ENCODE assay signal across 3 fruit fly cellular contexts in the genomic region with DNA sequence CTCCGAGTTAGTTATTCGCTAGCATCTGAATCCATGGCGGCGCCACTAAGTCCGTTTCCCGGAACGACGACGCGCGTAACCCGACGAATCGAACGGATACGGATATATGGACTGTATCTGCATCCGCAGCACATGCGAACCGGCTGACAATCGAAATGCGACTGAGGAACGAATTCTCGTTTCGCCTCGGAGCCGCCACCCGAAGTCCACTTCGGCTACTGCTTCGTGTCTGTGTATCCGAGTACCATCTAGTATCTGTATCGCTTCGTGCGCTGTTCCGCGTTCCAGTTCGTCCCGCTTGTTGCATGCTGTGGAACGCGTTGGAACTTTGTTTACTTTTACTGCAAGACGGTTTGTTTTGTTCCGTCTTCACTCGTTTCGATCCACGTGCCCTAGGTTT.
TF ChIP-seq lines count a peak whose summit lies in the region.

A gene (minus strand): TSS at position 167 of the 400 bp plus-strand sequence.

TF ChIP-seq in whole organism, embryonic, 481 proteins besides CTCF, POLR2A, EP300 and RAD21 (continued from another document and continues in another):
- TF ChIP-seq CG4282 (GFP tag; optimal IDR thresholded peaks at IDR 0.05; lab: Kevin White, UChicago): peak; percentile 12
- peak; percentile 50 for TF ChIP-seq CG6813 (GFP tag; optimal IDR thresholded peaks at IDR 0.05; lab: Kevin White, UChicago)
- peak; percentile 56; the same call in 2 of the 3 replicates for TF ChIP-seq so (GFP tag; IDR thresholded peaks at IDR 0.05; lab: Robert Waterston, UW)
- peak; percentile 92 for TF ChIP-seq CG12769 (tag; optimal IDR thresholded peaks at IDR 0.05; lab: Kevin White, UChicago)
- TF ChIP-seq Sox100B (GFP tag; optimal IDR thresholded peaks at IDR 0.05; lab: Kevin White, UChicago): no peak
- peak; percentile 58 for TF ChIP-seq CG33213 (GFP tag; optimal IDR thresholded peaks at IDR 0.05; lab: Kevin White, UChicago)
- no peak for TF ChIP-seq Poxn (GFP tag; IDR thresholded peaks at IDR 0.05; lab: Robert Waterston, UW)
- peak in 1 of 2 experiments; percentile 48 for TF ChIP-seq insv (GFP tag; optimal IDR thresholded peaks at IDR 0.05; lab: Kevin White, UChicago)
- no peak for TF ChIP-seq lmd (GFP tag; IDR thresholded peaks at IDR 0.05; lab: Robert Waterston, UW)
- TF ChIP-seq sd (tag; optimal IDR thresholded peaks at IDR 0.05; lab: Kevin White, UChicago): peak; percentile 70
- peak; percentile 57; the same call in 2 of the 3 replicates for TF ChIP-seq z (GFP tag; IDR thresholded peaks at IDR 0.05; lab: Robert Waterston, UW)
- TF ChIP-seq CG13287 (GFP tag; IDR thresholded peaks at IDR 0.05; lab: Robert Waterston, UW; ENCODE audit: partially characterized antibody): peak; percentile 63; the same call in 1 of the 2 replicates
- peak; percentile 68 for TF ChIP-seq CG12744 (GFP tag; optimal IDR thresholded peaks at IDR 0.05; lab: Kevin White, UChicago)
- peak; percentile 77 for TF ChIP-seq caup (GFP tag; optimal IDR thresholded peaks at IDR 0.05; lab: Kevin White, UChicago; ENCODE audit: severe bottlenecking)
- peak in 1 of 2 experiments; percentile 56 for TF ChIP-seq dpn (GFP tag; optimal IDR thresholded peaks at IDR 0.05; lab: Kevin White, UChicago)
- TF ChIP-seq CG10366 (GFP tag; IDR thresholded peaks at IDR 0.05; lab: Robert Waterston, UW): no peak
- TF ChIP-seq CG14441 (GFP tag; IDR thresholded peaks at IDR 0.05; lab: Robert Waterston, UW): 0 out of 2 replicates have a peak, but pooled peaks have one; percentile 16
- TF ChIP-seq CG13424 (tag; optimal IDR thresholded peaks at IDR 0.05; lab: Kevin White, UChicago): peak; percentile 12
- TF ChIP-seq CG8281 (tag; optimal IDR thresholded peaks at IDR 0.05; lab: Kevin White, UChicago): peak; percentile 2
- peak; percentile 68 for TF ChIP-seq Fer1 (GFP tag; optimal IDR thresholded peaks at IDR 0.05; lab: Kevin White, UChicago)
- TF ChIP-seq CG11695 (GFP tag; IDR thresholded peaks at IDR 0.05; lab: Robert Waterston, UW): peak; percentile 55; the same call in 1 of the 3 replicates
- peak; percentile 66 for TF ChIP-seq gcm (GFP tag; optimal IDR thresholded peaks at IDR 0.05; lab: Kevin White, UChicago)
- TF ChIP-seq HLHmδ (GFP tag; optimal IDR thresholded peaks at IDR 0.05; lab: Kevin White, UChicago): peak; percentile 94
- peak; percentile 37 for TF ChIP-seq Meics (GFP tag; optimal IDR thresholded peaks at IDR 0.05; lab: Kevin White, UChicago)
- TF ChIP-seq pros (GFP tag; optimal IDR thresholded peaks at IDR 0.05; lab: Kevin White, UChicago): peak; percentile 80
- TF ChIP-seq pho (GFP tag; optimal IDR thresholded peaks at IDR 0.05; lab: Kevin White, UChicago): peak; percentile 19
- peak; percentile 45 for TF ChIP-seq CG17568 (GFP tag; optimal IDR thresholded peaks at IDR 0.05; lab: Kevin White, UChicago)
- peak; percentile 98 for TF ChIP-seq Tbp (GFP tag; optimal IDR thresholded peaks at IDR 0.05; lab: Kevin White, UChicago)
- TF ChIP-seq CG14965 (GFP tag; optimal IDR thresholded peaks at IDR 0.05; lab: Kevin White, UChicago; ENCODE audit: borderline replicate concordance): no peak
- TF ChIP-seq dm (GFP tag; optimal IDR thresholded peaks at IDR 0.05; lab: Kevin White, UChicago): peak; percentile 31
- TF ChIP-seq da (GFP tag; optimal IDR thresholded peaks at IDR 0.05; lab: Kevin White, UChicago): no peak
- TF ChIP-seq PHDP (tag; optimal IDR thresholded peaks at IDR 0.05; lab: Kevin White, UChicago): peak; percentile 63
- no peak for TF ChIP-seq Dll (GFP tag; IDR thresholded peaks at IDR 0.05; lab: Robert Waterston, UW; ENCODE audit: partially characterized antibody)
- peak; percentile 66 for TF ChIP-seq CG5953 (GFP tag; IDR thresholded peaks at IDR 0.05; lab: Robert Waterston, UW)
- TF ChIP-seq Elba2 (GFP tag; optimal IDR thresholded peaks at IDR 0.05; lab: Kevin White, UChicago): no peak
- TF ChIP-seq lola (GFP tag; optimal IDR thresholded peaks at IDR 0.05; lab: Kevin White, UChicago): no peak
- peak; percentile 52 for TF ChIP-seq slbo (GFP tag; IDR thresholded peaks at IDR 0.05; lab: Robert Waterston, UW)
- peak; percentile 38 for TF ChIP-seq twi (tag; optimal IDR thresholded peaks at IDR 0.05; lab: Kevin White, UChicago)
- peak; percentile 26 for TF ChIP-seq CG7556 (GFP tag; optimal IDR thresholded peaks at IDR 0.05; lab: Kevin White, UChicago)
- TF ChIP-seq CG10209 (GFP tag; optimal IDR thresholded peaks at IDR 0.05; lab: Kevin White, UChicago): peak; percentile 46

TF ChIP-seq in whole organism, prepupa, 60 proteins besides CTCF, POLR2A, EP300 and RAD21 (continued from another document):
- no peak for TF ChIP-seq Eip93F (GFP tag; optimal IDR thresholded peaks at IDR 0.05; lab: Kevin White, UChicago)
- peak; percentile 83 for TF ChIP-seq CG6163 (GFP tag; IDR thresholded peaks at IDR 0.05; lab: Robert Waterston, UW)
- no peak for TF ChIP-seq spab (GFP tag; optimal IDR thresholded peaks at IDR 0.05; lab: Kevin White, UChicago)
- no peak for TF ChIP-seq Hr38 (GFP tag; optimal IDR thresholded peaks at IDR 0.05; lab: Kevin White, UChicago)
- TF ChIP-seq CG11902 (GFP tag; optimal IDR thresholded peaks at IDR 0.05; lab: Kevin White, UChicago): no peak
- peak; percentile 78 for TF ChIP-seq dsx (GFP tag; optimal IDR thresholded peaks at IDR 0.05; lab: Kevin White, UChicago; ENCODE audit: poor library complexity, severe bottlenecking)
- TF ChIP-seq CG6792 (GFP tag; optimal IDR thresholded peaks at IDR 0.05; lab: Kevin White, UChicago): no peak
- no peak for TF ChIP-seq CG8632 (GFP tag; optimal IDR thresholded peaks at IDR 0.05; lab: Kevin White, UChicago)
- TF ChIP-seq Sox102F (GFP tag; optimal IDR thresholded peaks at IDR 0.05; lab: Kevin White, UChicago): peak; percentile 43
- peak; percentile 2 for TF ChIP-seq CG34406 (GFP tag; optimal IDR thresholded peaks at IDR 0.05; lab: Kevin White, UChicago)
- no peak for TF ChIP-seq CG4318 (GFP tag; optimal IDR thresholded peaks at IDR 0.05; lab: Kevin White, UChicago)
- peak; percentile 34 for TF ChIP-seq CG3032 (tag; optimal IDR thresholded peaks at IDR 0.05; lab: Kevin White, UChicago)
- peak; percentile 90 for TF ChIP-seq fkh (GFP tag; optimal IDR thresholded peaks at IDR 0.05; lab: Kevin White, UChicago)
- peak; percentile 20 for TF ChIP-seq pdm3 (GFP tag; optimal IDR thresholded peaks at IDR 0.05; lab: Kevin White, UChicago)
- peak; percentile 86 for TF ChIP-seq Eip78C (GFP tag; lab: Kevin White, UChicago)
- peak; percentile 70; the same call in 2 of the 3 replicates for TF ChIP-seq eg (GFP tag; IDR thresholded peaks at IDR 0.05; lab: Robert Waterston, UW)
- peak; percentile 36 for TF ChIP-seq CG6276 (GFP tag; optimal IDR thresholded peaks at IDR 0.05; lab: Kevin White, UChicago)
- TF ChIP-seq Gug (GFP tag; IDR thresholded peaks at IDR 0.05; lab: Robert Waterston, UW): peak; percentile 26; the same call in 1 of the 2 replicates
- TF ChIP-seq net (GFP tag; optimal IDR thresholded peaks at IDR 0.05; lab: Kevin White, UChicago): peak; percentile 57
- TF ChIP-seq topi (GFP tag; optimal IDR thresholded peaks at IDR 0.05; lab: Kevin White, UChicago): peak; percentile 46
- peak; percentile 30 for TF ChIP-seq lz (GFP tag; optimal IDR thresholded peaks at IDR 0.05; lab: Kevin White, UChicago)
- no peak for TF ChIP-seq CG31627 (GFP tag; optimal IDR thresholded peaks at IDR 0.05; lab: Kevin White, UChicago)
- peak; percentile 51; the same call in 1 of the 2 replicates for TF ChIP-seq CG15336 (GFP tag; IDR thresholded peaks at IDR 0.05; lab: Robert Waterston, UW)
- TF ChIP-seq CG11294 (GFP tag; IDR thresholded peaks at IDR 0.05; lab: Robert Waterston, UW): no peak
- peak; percentile 71 for TF ChIP-seq svp (GFP tag; lab: Kevin White, UChicago)
- TF ChIP-seq CG10669 (GFP tag; optimal IDR thresholded peaks at IDR 0.05; lab: Kevin White, UChicago): peak; percentile 10
- no peak for TF ChIP-seq Hr39 (GFP tag; optimal IDR thresholded peaks at IDR 0.05; lab: Kevin White, UChicago)
- TF ChIP-seq Ets21C (GFP tag; optimal IDR thresholded peaks at IDR 0.05; lab: Kevin White, UChicago): no peak
- TF ChIP-seq CG10631 (GFP tag; optimal IDR thresholded peaks at IDR 0.05; lab: Kevin White, UChicago): no peak
- TF ChIP-seq CG8119 (GFP tag; IDR thresholded peaks at IDR 0.05; lab: Robert Waterston, UW): peak; percentile 72
- peak; percentile 68 to 81 for TF ChIP-seq ss (GFP tag; optimal IDR thresholded peaks at IDR 0.05; lab: Kevin White, UChicago)
- TF ChIP-seq OdsH (GFP tag; optimal IDR thresholded peaks at IDR 0.05; lab: Kevin White, UChicago): peak; percentile 14
- peak; percentile 54 for TF ChIP-seq CG6854 (GFP tag; optimal IDR thresholded peaks at IDR 0.05; lab: Kevin White, UChicago)
- TF ChIP-seq CG16779 (tag; optimal IDR thresholded peaks at IDR 0.05; lab: Kevin White, UChicago): peak; percentile 48
- TF ChIP-seq Sox14 (GFP tag; optimal IDR thresholded peaks at IDR 0.05; lab: Kevin White, UChicago): no peak
- peak; percentile 39 for TF ChIP-seq esn (GFP tag; optimal IDR thresholded peaks at IDR 0.05; lab: Kevin White, UChicago)
- TF ChIP-seq Eip75B (GFP tag; optimal IDR thresholded peaks at IDR 0.05; lab: Kevin White, UChicago): peak; percentile 63
- no peak for TF ChIP-seq dac (GFP tag; optimal IDR thresholded peaks at IDR 0.05; lab: Kevin White, UChicago)
- TF ChIP-seq vri (GFP tag; optimal IDR thresholded peaks at IDR 0.05; lab: Kevin White, UChicago): peak; percentile 47

TF ChIP-seq in whole organism, wandering third instar larva, 38 proteins besides CTCF, POLR2A, EP300 and RAD21 (continued from another document):
- TF ChIP-seq foxo (GFP tag; optimal IDR thresholded peaks at IDR 0.05; lab: Kevin White, UChicago): peak in 1 of 2 experiments; percentile 16
- TF ChIP-seq CG9705 (GFP tag; optimal IDR thresholded peaks at IDR 0.05; lab: Kevin White, UChicago): no peak
- TF ChIP-seq dl (GFP tag; optimal IDR thresholded peaks at IDR 0.05; lab: Kevin White, UChicago; ENCODE audit: insufficient read depth in 1 of 2, partially characterized antibody in 2 of 2): peak; percentile 27 to 37
- no peak for TF ChIP-seq Abd-B (GFP tag; optimal IDR thresholded peaks at IDR 0.05; lab: Kevin White, UChicago)
- peak; percentile 13 for TF ChIP-seq sv (GFP tag; optimal IDR thresholded peaks at IDR 0.05; lab: Kevin White, UChicago)
- TF ChIP-seq fru (GFP tag; optimal IDR thresholded peaks at IDR 0.05; lab: Kevin White, UChicago): peak; percentile 30
- no peak for TF ChIP-seq Dfd (GFP tag; optimal IDR thresholded peaks at IDR 0.05; lab: Kevin White, UChicago)
- TF ChIP-seq ey (GFP tag; optimal IDR thresholded peaks at IDR 0.05; lab: Kevin White, UChicago): no peak
- TF ChIP-seq Sp1 (GFP tag; optimal IDR thresholded peaks at IDR 0.05; lab: Kevin White, UChicago): peak; percentile 38
- TF ChIP-seq sage (GFP tag; optimal IDR thresholded peaks at IDR 0.05; lab: Kevin White, UChicago): no peak
- no peak for TF ChIP-seq GATAd (GFP tag; optimal IDR thresholded peaks at IDR 0.05; lab: Kevin White, UChicago)
- no peak for TF ChIP-seq tai (GFP tag; optimal IDR thresholded peaks at IDR 0.05; lab: Kevin White, UChicago)
TF ChIP-seq in whole organism, wandering third instar larva: peak in this region for 19.
